Fruit fly (Drosophila melanogaster): ENCODE results near the gene CG32816.

dm6 chrX:476230-477143, 6.0 kb upstream of the CG32816 start, which contains the start of the genes ebo and CG13373:
- TF ChIP-seq CG8478 (optimal IDR thresholded peaks at IDR 0.05) (no peak), CTCF (optimal IDR thresholded peaks at IDR 0.05) (no peak)
